Fruit fly (Drosophila melanogaster): ENCODE measurements around the gene CG13707.

DNA sequence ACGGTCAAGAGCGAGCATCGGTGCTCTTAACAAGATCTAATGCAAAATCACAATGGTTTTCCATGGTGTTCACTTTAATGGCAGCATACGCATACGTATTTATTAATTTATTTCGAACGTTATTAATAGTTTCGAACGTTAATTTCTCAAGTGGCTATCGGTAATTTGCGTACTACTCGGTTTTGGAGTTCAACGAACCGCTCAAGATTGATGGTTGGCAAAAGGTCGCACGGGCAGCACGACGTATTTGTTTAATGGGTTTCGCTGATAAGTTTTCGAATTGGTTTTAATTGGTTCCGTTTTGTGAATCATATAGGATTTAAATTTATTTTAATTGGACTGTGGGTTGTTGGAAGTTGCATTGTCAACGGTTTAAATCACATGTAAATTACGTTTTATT lies 13.2 kb upstream of the CG13707 start:
- TF ChIP-seq Clk (GFP tag; optimal IDR thresholded peaks at IDR 0.05) (no peak), ovo (GFP tag; optimal IDR thresholded peaks at IDR 0.05) (no peak), Hr96 (GFP tag; optimal IDR thresholded peaks at IDR 0.05) (no peak), pad (GFP tag; optimal IDR thresholded peaks at IDR 0.05) (no peak), cic (GFP tag; optimal IDR thresholded peaks at IDR 0.05) (no peak), kay (GFP tag; ENCODE audit: borderline replicate concordance) (no peak), CG14711 (tag; optimal IDR thresholded peaks at IDR 0.05) (no peak), CG7101 (tag; optimal IDR thresholded peaks at IDR 0.05) (no peak), tj (GFP tag; optimal IDR thresholded peaks at IDR 0.05) (no peak), Mnt (GFP tag; optimal IDR thresholded peaks at IDR 0.05) (no peak)
